In the genomic region with DNA sequence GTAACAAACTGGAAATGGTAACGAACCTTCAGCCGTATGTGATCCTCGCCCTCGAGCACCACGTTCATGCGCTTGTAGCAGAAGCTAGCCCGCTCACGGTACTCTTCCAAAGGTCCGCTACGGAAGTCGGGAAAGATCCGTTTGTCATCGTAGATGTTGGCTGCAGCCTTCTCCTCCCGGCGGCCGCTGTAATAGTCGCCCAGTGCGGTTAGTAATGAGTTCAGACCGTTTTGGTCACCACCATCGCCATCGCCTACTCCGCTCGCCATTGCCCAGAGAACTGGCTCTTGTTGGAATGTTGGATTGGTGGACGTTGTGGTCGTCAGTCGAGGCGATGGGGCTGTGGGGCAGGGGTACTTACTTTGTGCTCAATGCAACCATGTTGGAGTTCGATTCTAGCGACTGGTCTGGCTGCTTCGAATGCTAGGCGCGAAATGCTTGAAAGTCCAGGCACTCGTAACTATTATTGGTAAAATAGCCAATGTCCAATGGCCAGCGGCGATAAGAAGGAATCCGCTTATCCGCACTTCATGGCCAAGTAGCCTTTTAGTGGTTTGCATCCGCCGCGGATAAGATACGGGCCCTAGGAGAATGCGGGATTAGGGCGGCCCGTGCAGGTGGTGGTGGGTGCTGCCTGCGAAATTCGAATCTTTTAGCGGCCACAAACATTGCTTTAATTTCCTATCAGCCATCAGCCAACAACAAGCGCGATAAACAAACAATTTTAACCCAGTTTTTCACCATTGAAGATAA, we compare ENCODE assay signal across 1 fruit fly cellular context.
TF ChIP-seq lines count a peak whose summit lies in the region.

No protein-coding gene starts in this region.

TF ChIP-seq in whole organism, embryonic, 481 proteins besides CTCF, POLR2A, EP300 and RAD21 (continued from another document):
- no peak for TF ChIP-seq CG3995 (GFP tag; optimal IDR thresholded peaks at IDR 0.05; lab: Kevin White, UChicago)
- TF ChIP-seq tna (GFP tag; IDR thresholded peaks at IDR 0.05; lab: Robert Waterston, UW; ENCODE audit: partially characterized antibody), result no peak
- no peak for TF ChIP-seq Optix (GFP tag; IDR thresholded peaks at IDR 0.05; lab: Robert Waterston, UW)
- TF ChIP-seq gcm (GFP tag; optimal IDR thresholded peaks at IDR 0.05; lab: Kevin White, UChicago), result peak; percentile 20
- peak; percentile 34 for TF ChIP-seq MBD-R2 (GFP tag; IDR thresholded peaks at IDR 0.05; lab: Robert Waterston, UW)
- TF ChIP-seq gsb (GFP tag; IDR thresholded peaks at IDR 0.05; lab: Robert Waterston, UW), result no peak
- no peak for TF ChIP-seq nau (GFP tag; optimal IDR thresholded peaks at IDR 0.05; lab: Kevin White, UChicago)
- TF ChIP-seq pnt (GFP tag; optimal IDR thresholded peaks at IDR 0.05; lab: Kevin White, UChicago), result no peak
- no peak for TF ChIP-seq stc (GFP tag; IDR thresholded peaks at IDR 0.05; lab: Robert Waterston, UW)
- peak; percentile 75 for TF ChIP-seq CG34376 (GFP tag; optimal IDR thresholded peaks at IDR 0.05; lab: Kevin White, UChicago)
- peak; percentile 11 for TF ChIP-seq CG18599 (GFP tag; optimal IDR thresholded peaks at IDR 0.05; lab: Kevin White, UChicago)
- TF ChIP-seq sug (tag; optimal IDR thresholded peaks at IDR 0.05; lab: Kevin White, UChicago), result peak; percentile 88
- TF ChIP-seq CG32767 (GFP tag; IDR thresholded peaks at IDR 0.05; lab: Robert Waterston, UW), result no peak
- TF ChIP-seq CG12391 (tag; optimal IDR thresholded peaks at IDR 0.05; lab: Kevin White, UChicago), result no peak
- no peak for TF ChIP-seq Ets97D (GFP tag; optimal IDR thresholded peaks at IDR 0.05; lab: Kevin White, UChicago)
- no peak for TF ChIP-seq btn (GFP tag; optimal IDR thresholded peaks at IDR 0.05; lab: Kevin White, UChicago)
- no peak for TF ChIP-seq CG3847 (GFP tag; IDR thresholded peaks at IDR 0.05; lab: Robert Waterston, UW)
- peak; percentile 88 for TF ChIP-seq CG2116 (GFP tag; optimal IDR thresholded peaks at IDR 0.05; lab: Kevin White, UChicago)
- no peak for TF ChIP-seq Atf3 (GFP tag; optimal IDR thresholded peaks at IDR 0.05; lab: Kevin White, UChicago)
- peak; percentile 78 for TF ChIP-seq nom (GFP tag; optimal IDR thresholded peaks at IDR 0.05; lab: Kevin White, UChicago)
- peak; percentile 82 for TF ChIP-seq Med (GFP tag; lab: Kevin White, UChicago)
- no peak for TF ChIP-seq CG1647 (GFP tag; optimal IDR thresholded peaks at IDR 0.05; lab: Kevin White, UChicago)
- TF ChIP-seq gcm2 (GFP tag; optimal IDR thresholded peaks at IDR 0.05; lab: Kevin White, UChicago), result no peak
- no peak for TF ChIP-seq CG18764 (GFP tag; optimal IDR thresholded peaks at IDR 0.05; lab: Kevin White, UChicago)
- TF ChIP-seq pb (GFP tag; optimal IDR thresholded peaks at IDR 0.05; lab: Kevin White, UChicago), result no peak
- TF ChIP-seq ap (GFP tag; IDR thresholded peaks at IDR 0.05; lab: Robert Waterston, UW), result no peak
- TF ChIP-seq eve (GFP tag; optimal IDR thresholded peaks at IDR 0.05; lab: Kevin White, UChicago), result no peak
- TF ChIP-seq gfzf (GFP tag; optimal IDR thresholded peaks at IDR 0.05; lab: Kevin White, UChicago), result no peak
- peak; percentile 41; the same call in 1 of the 2 replicates for TF ChIP-seq Dref (GFP tag; IDR thresholded peaks at IDR 0.05; lab: Robert Waterston, UW)
- no peak for TF ChIP-seq CG30431 (GFP tag; optimal IDR thresholded peaks at IDR 0.05; lab: Kevin White, UChicago)
- TF ChIP-seq fru (optimal IDR thresholded peaks at IDR 0.05; lab: Kevin White, UChicago), result no peak
- no peak for TF ChIP-seq CG16815 (GFP tag; optimal IDR thresholded peaks at IDR 0.05; lab: Kevin White, UChicago)
- no peak for TF ChIP-seq CG12071 (GFP tag; optimal IDR thresholded peaks at IDR 0.05; lab: Kevin White, UChicago)
- TF ChIP-seq Adf1 (GFP tag; IDR thresholded peaks at IDR 0.05; lab: Robert Waterston, UW), result no peak
- TF ChIP-seq ssp (GFP tag; IDR thresholded peaks at IDR 0.05; lab: Robert Waterston, UW), result no peak
- TF ChIP-seq CG7928 (GFP tag; optimal IDR thresholded peaks at IDR 0.05; lab: Kevin White, UChicago), result no peak
- TF ChIP-seq CG32772 (GFP tag; IDR thresholded peaks at IDR 0.05; lab: Robert Waterston, UW), result no peak
- TF ChIP-seq CG12659 (GFP tag; optimal IDR thresholded peaks at IDR 0.05; lab: Kevin White, UChicago), result no peak
- TF ChIP-seq ac (GFP tag; optimal IDR thresholded peaks at IDR 0.05; lab: Kevin White, UChicago), result no peak
- no peak for TF ChIP-seq Opbp (GFP tag; IDR thresholded peaks at IDR 0.05; lab: Robert Waterston, UW; ENCODE audit: partially characterized antibody)
- peak; percentile 32 for TF ChIP-seq CG6765 (GFP tag; optimal IDR thresholded peaks at IDR 0.05; lab: Kevin White, UChicago)
- no peak for TF ChIP-seq sens-2 (GFP tag; IDR thresholded peaks at IDR 0.05; lab: Robert Waterston, UW)
- TF ChIP-seq Hey (tag; optimal IDR thresholded peaks at IDR 0.05; lab: Kevin White, UChicago), result peak; percentile 84
- no peak for TF ChIP-seq tup (GFP tag; optimal IDR thresholded peaks at IDR 0.05; lab: Kevin White, UChicago)
- TF ChIP-seq CG7839 (tag; optimal IDR thresholded peaks at IDR 0.05; lab: Kevin White, UChicago), result no peak
- TF ChIP-seq Hr78 (GFP tag; optimal IDR thresholded peaks at IDR 0.05; lab: Kevin White, UChicago), result peak in 1 of 2 experiments; percentile 67
- no peak for TF ChIP-seq ase (GFP tag; IDR thresholded peaks at IDR 0.05; lab: Robert Waterston, UW)
- no peak for TF ChIP-seq Chrac-16 (GFP tag; optimal IDR thresholded peaks at IDR 0.05; lab: Kevin White, UChicago)
- TF ChIP-seq hbn (GFP tag; IDR thresholded peaks at IDR 0.05; lab: Robert Waterston, UW; ENCODE audit: partially characterized antibody), result no peak
- TF ChIP-seq chinmo (GFP tag; IDR thresholded peaks at IDR 0.05; lab: Robert Waterston, UW; ENCODE audit: partially characterized antibody), result no peak
- TF ChIP-seq trem (tag; optimal IDR thresholded peaks at IDR 0.05; lab: Kevin White, UChicago), result no peak
- peak; percentile 50 for TF ChIP-seq Neu2 (GFP tag; optimal IDR thresholded peaks at IDR 0.05; lab: Kevin White, UChicago; ENCODE audit: borderline replicate concordance)
- TF ChIP-seq chn (GFP tag; optimal IDR thresholded peaks at IDR 0.05; lab: Kevin White, UChicago), result no peak
- TF ChIP-seq CHES-1-like (GFP tag; optimal IDR thresholded peaks at IDR 0.05; lab: Kevin White, UChicago), result no peak
- TF ChIP-seq CG17186 (GFP tag; optimal IDR thresholded peaks at IDR 0.05; lab: Kevin White, UChicago), result no peak
- TF ChIP-seq Gsc (GFP tag; IDR thresholded peaks at IDR 0.05; lab: Robert Waterston, UW), result no peak
- peak; percentile 55 for TF ChIP-seq mirr (GFP tag; optimal IDR thresholded peaks at IDR 0.05; lab: Kevin White, UChicago)
- no peak for TF ChIP-seq bigmax (GFP tag; optimal IDR thresholded peaks at IDR 0.05; lab: Kevin White, UChicago)
- TF ChIP-seq Max (GFP tag; optimal IDR thresholded peaks at IDR 0.05; lab: Kevin White, UChicago), result no peak
- no peak for TF ChIP-seq CG6854 (GFP tag; optimal IDR thresholded peaks at IDR 0.05; lab: Kevin White, UChicago)
- TF ChIP-seq run (tag; optimal IDR thresholded peaks at IDR 0.05; lab: Kevin White, UChicago), result peak; percentile 22
- no peak for TF ChIP-seq Mrtf (GFP tag; IDR thresholded peaks at IDR 0.05; lab: Robert Waterston, UW)
- no peak for TF ChIP-seq jumu (GFP tag; optimal IDR thresholded peaks at IDR 0.05; lab: Kevin White, UChicago)
- no peak for TF ChIP-seq Mad (GFP tag; optimal IDR thresholded peaks at IDR 0.05; lab: Kevin White, UChicago)
- no peak for TF ChIP-seq CG10654 (GFP tag; optimal IDR thresholded peaks at IDR 0.05; lab: Kevin White, UChicago)
- no peak for TF ChIP-seq HmgZ (tag; optimal IDR thresholded peaks at IDR 0.05; lab: Kevin White, UChicago)
- TF ChIP-seq rib (GFP tag; IDR thresholded peaks at IDR 0.05; lab: Robert Waterston, UW), result peak; percentile 32; the same call in 1 of the 2 replicates
- no peak for TF ChIP-seq CG16813 (GFP tag; IDR thresholded peaks at IDR 0.05; lab: Robert Waterston, UW; ENCODE audit: partially characterized antibody)
- no peak for TF ChIP-seq CG13123 (GFP tag; optimal IDR thresholded peaks at IDR 0.05; lab: Kevin White, UChicago)
- TF ChIP-seq ara (GFP tag; IDR thresholded peaks at IDR 0.05; lab: Robert Waterston, UW), result 0 out of 2 replicates have a peak, but pooled peaks have one; percentile 18
- no peak for TF ChIP-seq insv (GFP tag; optimal IDR thresholded peaks at IDR 0.05; lab: Kevin White, UChicago)
- TF ChIP-seq pho (GFP tag; optimal IDR thresholded peaks at IDR 0.05; lab: Kevin White, UChicago), result no peak
- no peak for TF ChIP-seq abd-A (tag; optimal IDR thresholded peaks at IDR 0.05; lab: Kevin White, UChicago)
- no peak for TF ChIP-seq CG6175 (GFP tag; IDR thresholded peaks at IDR 0.05; lab: Robert Waterston, UW)
- peak; percentile 69 for TF ChIP-seq GATAe (GFP tag; conservative IDR thresholded peaks at IDR 0.05; lab: Robert Waterston, UW)
- peak; percentile 13 for TF ChIP-seq CG17912 (GFP tag; optimal IDR thresholded peaks at IDR 0.05; lab: Kevin White, UChicago)
- peak; percentile 75 for TF ChIP-seq grn (GFP tag; optimal IDR thresholded peaks at IDR 0.05; lab: Kevin White, UChicago)
- 0 out of 3 replicates have a peak, but pooled peaks have one; percentile 26 for TF ChIP-seq HLH4C (GFP tag; IDR thresholded peaks at IDR 0.05; lab: Robert Waterston, UW; ENCODE audit: partially characterized antibody)
- no peak for TF ChIP-seq Doc3 (GFP tag; IDR thresholded peaks at IDR 0.05; lab: Robert Waterston, UW; ENCODE audit: partially characterized antibody)
- no peak for TF ChIP-seq peb (GFP tag; IDR thresholded peaks at IDR 0.05; lab: Robert Waterston, UW)
- TF ChIP-seq hkb (optimal IDR thresholded peaks at IDR 0.05; lab: Kevin White, UChicago), result no peak
- no peak for TF ChIP-seq hkb (GFP tag; IDR thresholded peaks at IDR 0.05; lab: Robert Waterston, UW)
- no peak for TF ChIP-seq CG4730 (GFP tag; IDR thresholded peaks at IDR 0.05; lab: Robert Waterston, UW)
- no peak for TF ChIP-seq CG13775 (GFP tag; optimal IDR thresholded peaks at IDR 0.05; lab: Kevin White, UChicago)
- no peak for TF ChIP-seq CG14441 (GFP tag; IDR thresholded peaks at IDR 0.05; lab: Robert Waterston, UW)
- no peak for TF ChIP-seq CG10321 (GFP tag; IDR thresholded peaks at IDR 0.05; lab: Robert Waterston, UW)
- no peak for TF ChIP-seq fd102C (GFP tag; optimal IDR thresholded peaks at IDR 0.05; lab: Kevin White, UChicago)
- no peak for TF ChIP-seq kni (GFP tag; optimal IDR thresholded peaks at IDR 0.05; lab: Kevin White, UChicago)
